Worm (Caenorhabditis elegans): ENCODE measurements around the gene set-30.

The set-30 gene

DNA sequence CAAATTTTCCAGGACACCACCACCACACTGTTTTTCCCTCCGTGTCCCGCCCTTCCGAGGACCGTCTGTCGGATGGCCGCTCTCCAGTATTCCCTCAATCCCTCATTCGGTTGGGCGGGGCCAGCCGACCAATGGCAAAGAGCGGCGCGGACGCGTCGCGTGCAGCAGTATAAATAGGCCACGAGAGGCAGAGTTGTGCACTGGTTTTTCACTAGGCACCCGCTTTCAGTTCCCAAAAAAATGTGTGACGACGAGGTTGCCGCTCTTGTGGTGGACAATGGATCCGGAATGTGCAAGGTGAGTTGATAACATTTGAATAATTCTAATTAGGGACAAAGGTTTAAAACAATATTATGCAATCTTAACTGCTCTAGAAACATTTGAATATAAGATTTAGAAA lies 38.6 kb upstream of the set-30 start, which contains the start of gene act-4 (continued):
- TF ChIP-seq set-16 (GFP tag; IDR thresholded peaks at IDR 0.05): peak; percentile 91
- TF ChIP-seq lin-39 (tag; optimal IDR thresholded peaks at IDR 0.05): no peak
- 0 out of 2 replicates have a peak, but pooled peaks have one; percentile 17 for TF ChIP-seq T26A8.4 (GFP tag; IDR thresholded peaks at IDR 0.05)
- TF ChIP-seq dmd-8 (GFP tag; IDR thresholded peaks at IDR 0.05): no peak
- no peak for TF ChIP-seq lin-38 (GFP tag; IDR thresholded peaks at IDR 0.05)
- 0 out of 2 replicates have a peak, but pooled peaks have one; percentile 21 for TF ChIP-seq tra-1 (GFP tag; IDR thresholded peaks at IDR 0.05)
- TF ChIP-seq F10B5.3 (tag; optimal IDR thresholded peaks at IDR 0.05): peak; percentile 32
- TF ChIP-seq dpl-1 (GFP tag; optimal IDR thresholded peaks at IDR 0.05): no peak
- TF ChIP-seq F37D6.2 (tag; optimal IDR thresholded peaks at IDR 0.05): peak; percentile 38
- TF ChIP-seq pqm-1 (tag; optimal IDR thresholded peaks at IDR 0.05): no peak
- TF ChIP-seq rbr-2 (tag; optimal IDR thresholded peaks at IDR 0.05): peak; percentile 64
- no peak for TF ChIP-seq arid-1 (GFP tag; conservative IDR thresholded peaks at IDR 0.05)
- TF ChIP-seq hmg-1.1 (GFP tag; IDR thresholded peaks at IDR 0.05): peak; percentile 76
- no peak for TF ChIP-seq lin-13 (GFP tag; optimal IDR thresholded peaks at IDR 0.05)

DNA sequence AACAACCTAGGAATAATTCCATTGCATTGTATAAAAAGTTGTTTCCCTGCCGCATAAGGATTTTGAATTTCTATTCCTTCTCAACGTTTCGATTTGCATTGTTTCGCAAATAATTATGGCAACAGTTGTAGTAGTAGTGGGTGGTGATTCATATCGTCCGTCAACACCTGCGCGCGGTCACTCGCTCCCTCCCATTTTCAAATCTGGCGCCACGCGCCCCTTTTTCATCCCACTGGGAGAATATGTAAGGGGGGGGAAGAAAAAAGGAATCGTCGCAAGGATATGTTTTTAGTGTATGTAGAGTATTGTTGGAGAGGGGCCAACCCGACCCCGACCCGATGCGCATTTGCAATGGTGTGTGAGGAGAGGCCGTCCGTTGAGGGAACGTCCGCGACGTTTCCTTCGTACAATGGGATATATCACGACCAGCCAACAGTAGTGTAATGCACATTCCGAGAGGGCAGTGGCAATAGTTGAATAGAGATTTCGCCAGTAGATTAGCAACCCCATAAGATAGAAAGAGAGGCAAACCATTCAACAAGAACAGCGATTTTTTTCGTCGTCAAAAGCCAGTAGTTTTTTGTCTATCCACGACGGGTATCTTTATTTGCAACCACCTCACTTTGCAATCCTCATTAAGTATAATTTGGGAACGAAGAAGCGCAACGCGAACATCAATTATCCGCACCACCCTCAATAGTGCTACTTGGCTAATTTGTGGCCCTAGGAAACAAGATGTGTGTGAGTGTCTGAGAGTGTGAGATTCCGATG lies 38.0 kb upstream of the set-30 start:
- TF ChIP-seq F10B5.3 (tag; optimal IDR thresholded peaks at IDR 0.05): no peak
- TF ChIP-seq snpc-4 (tag; optimal IDR thresholded peaks at IDR 0.05): no peak
- TF ChIP-seq aha-1 (tag): peak; percentile 98
- TF ChIP-seq madf-5 (GFP tag; IDR thresholded peaks at IDR 0.05): no peak
- TF ChIP-seq lin-1 (GFP tag; IDR thresholded peaks at IDR 0.05): no peak
- no peak for TF ChIP-seq mxl-2 (GFP tag; conservative IDR thresholded peaks at IDR 0.05)
- no peak for TF ChIP-seq T26A8.4 (GFP tag; IDR thresholded peaks at IDR 0.05)
- no peak for TF ChIP-seq nhr-28 (tag; optimal IDR thresholded peaks at IDR 0.05)
- no peak for TF ChIP-seq unc-130 (GFP tag; optimal IDR thresholded peaks at IDR 0.05)
- no peak for TF ChIP-seq nhr-77 (tag; optimal IDR thresholded peaks at IDR 0.05)
- TF ChIP-seq egl-27 (tag; optimal IDR thresholded peaks at IDR 0.05): no peak
- TF ChIP-seq D1046.2 (GFP tag; IDR thresholded peaks at IDR 0.05): 0 out of 2 replicates have a peak, but pooled peaks have one; percentile 42
- no peak for TF ChIP-seq Y48G9A.11 (GFP tag; IDR thresholded peaks at IDR 0.05)
- no peak for TF ChIP-seq F44E2.7 (GFP tag; IDR thresholded peaks at IDR 0.05)
- TF ChIP-seq spr-3 (GFP tag; optimal IDR thresholded peaks at IDR 0.05): peak; percentile 26
- TF ChIP-seq pqm-1 (tag; optimal IDR thresholded peaks at IDR 0.05): no peak
- TF ChIP-seq ceh-20 (GFP tag; IDR thresholded peaks at IDR 0.05): no peak
- TF ChIP-seq php-3 (GFP tag; IDR thresholded peaks at IDR 0.05): 0 out of 2 replicates have a peak, but pooled peaks have one; percentile 12
- TF ChIP-seq hif-1 (tag; optimal IDR thresholded peaks at IDR 0.05): no peak
- TF ChIP-seq zfp-2 (tag; optimal IDR thresholded peaks at IDR 0.05): no peak
- TF ChIP-seq zfp-3 (GFP tag; conservative IDR thresholded peaks at IDR 0.05): 0 out of 2 replicates have a peak, but pooled peaks have one; percentile 15
- TF ChIP-seq hlh-30 (tag; optimal IDR thresholded peaks at IDR 0.05; ENCODE audit: insufficient read depth): no peak
- peak; percentile 26 for TF ChIP-seq mes-2 (tag; optimal IDR thresholded peaks at IDR 0.05; ENCODE audit: poor library complexity, severe bottlenecking)
- TF ChIP-seq ztf-7 (tag; optimal IDR thresholded peaks at IDR 0.05): no peak
- TF ChIP-seq ceh-62 (tag; optimal IDR thresholded peaks at IDR 0.05): no peak
- TF ChIP-seq T20F7.1 (GFP tag; optimal IDR thresholded peaks at IDR 0.05): no peak
- no peak for TF ChIP-seq pha-4 (GFP tag; IDR thresholded peaks at IDR 0.05)
- TF ChIP-seq pha-4 (tag; optimal IDR thresholded peaks at IDR 0.05): no peak
- no peak for TF ChIP-seq lin-29 (GFP tag; IDR thresholded peaks at IDR 0.05)
- TF ChIP-seq zip-11 (GFP tag; IDR thresholded peaks at IDR 0.05): no peak
- TF ChIP-seq lin-38 (GFP tag; IDR thresholded peaks at IDR 0.05): no peak
- no peak for TF ChIP-seq zag-1 (tag; optimal IDR thresholded peaks at IDR 0.05)
- no peak for TF ChIP-seq dmd-8 (GFP tag; IDR thresholded peaks at IDR 0.05)
- no peak for TF ChIP-seq cey-2 (tag; optimal IDR thresholded peaks at IDR 0.05; ENCODE audit: borderline replicate concordance, insufficient read depth)
- TF ChIP-seq ZK546.5 (tag; optimal IDR thresholded peaks at IDR 0.05): no peak
- no peak for TF ChIP-seq mxl-3 (GFP tag; optimal IDR thresholded peaks at IDR 0.05)
- TF ChIP-seq rbr-2 (tag; optimal IDR thresholded peaks at IDR 0.05): no peak
- no peak for TF ChIP-seq ztf-11 (tag; optimal IDR thresholded peaks at IDR 0.05)
- TF ChIP-seq nhr-102 (tag; optimal IDR thresholded peaks at IDR 0.05): no peak
- TF ChIP-seq zip-2 (tag; optimal IDR thresholded peaks at IDR 0.05): no peak

Data from whole organism, L4 larva.